Fruit fly (Drosophila melanogaster): Measurements from ENCODE around the gene CG1907.
A peak's percentile ranks its signal among the peaks of the same experiment; 100 is the strongest.

CG1907 gene

DNA sequence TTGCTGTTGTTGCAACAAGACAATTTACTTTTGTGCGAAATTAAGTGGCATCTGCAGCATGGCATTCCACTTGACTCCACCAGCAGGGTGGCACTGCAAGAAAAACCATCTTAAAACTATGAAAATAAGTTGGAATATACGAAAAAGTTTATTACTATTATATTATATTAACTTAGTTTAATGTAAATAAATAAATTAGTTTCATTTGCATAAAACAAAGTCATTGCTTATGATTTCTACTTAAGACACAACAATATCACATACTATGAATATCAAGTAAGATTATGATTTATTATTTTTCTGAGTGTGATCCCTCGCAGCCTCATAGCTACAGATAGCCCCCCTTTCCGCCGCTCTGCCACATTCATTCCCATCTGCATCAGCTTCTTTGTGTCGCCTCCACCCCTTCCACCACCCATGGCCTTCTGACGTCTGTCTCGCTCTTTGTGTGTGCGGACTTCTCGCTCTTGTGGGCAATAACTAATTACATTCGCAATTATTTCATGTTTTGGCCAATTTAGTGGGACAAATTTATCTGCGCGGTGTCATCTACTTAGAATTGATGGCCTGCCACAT, 48.5 kb upstream of the CG1907 start (continued):
- peak; percentile 43 for TF ChIP-seq fd59A (GFP tag; optimal IDR thresholded peaks at IDR 0.05)
- TF ChIP-seq Eip78C (GFP tag): peak; percentile 78
- TF ChIP-seq OdsH (GFP tag; optimal IDR thresholded peaks at IDR 0.05): peak; percentile 11
- TF ChIP-seq CG31627 (GFP tag; optimal IDR thresholded peaks at IDR 0.05): no peak
- TF ChIP-seq CG6163 (GFP tag; IDR thresholded peaks at IDR 0.05): 0 out of 3 replicates have a peak, but pooled peaks have one; percentile 20
- no peak for TF ChIP-seq vri (GFP tag; optimal IDR thresholded peaks at IDR 0.05)
- peak; percentile 8 for TF ChIP-seq CG3919 (GFP tag; optimal IDR thresholded peaks at IDR 0.05)
- TF ChIP-seq CG8632 (GFP tag; optimal IDR thresholded peaks at IDR 0.05): no peak
- peak in 1 of 2 experiments; percentile 25 for TF ChIP-seq salr (GFP tag; optimal IDR thresholded peaks at IDR 0.05)
- TF ChIP-seq cyc (GFP tag; optimal IDR thresholded peaks at IDR 0.05): no peak
- peak; percentile 61 for TF ChIP-seq CG10631 (GFP tag; optimal IDR thresholded peaks at IDR 0.05)
- TF ChIP-seq Lpt (GFP tag; optimal IDR thresholded peaks at IDR 0.05): no peak
- TF ChIP-seq Met (GFP tag; optimal IDR thresholded peaks at IDR 0.05): no peak
- no peak for TF ChIP-seq Eip93F (GFP tag; optimal IDR thresholded peaks at IDR 0.05)
- TF ChIP-seq Hr4 (GFP tag; optimal IDR thresholded peaks at IDR 0.05): no peak
- TF ChIP-seq CG10669 (GFP tag; optimal IDR thresholded peaks at IDR 0.05): peak; percentile 47
- no peak for TF ChIP-seq lz (GFP tag; optimal IDR thresholded peaks at IDR 0.05)

DNA sequence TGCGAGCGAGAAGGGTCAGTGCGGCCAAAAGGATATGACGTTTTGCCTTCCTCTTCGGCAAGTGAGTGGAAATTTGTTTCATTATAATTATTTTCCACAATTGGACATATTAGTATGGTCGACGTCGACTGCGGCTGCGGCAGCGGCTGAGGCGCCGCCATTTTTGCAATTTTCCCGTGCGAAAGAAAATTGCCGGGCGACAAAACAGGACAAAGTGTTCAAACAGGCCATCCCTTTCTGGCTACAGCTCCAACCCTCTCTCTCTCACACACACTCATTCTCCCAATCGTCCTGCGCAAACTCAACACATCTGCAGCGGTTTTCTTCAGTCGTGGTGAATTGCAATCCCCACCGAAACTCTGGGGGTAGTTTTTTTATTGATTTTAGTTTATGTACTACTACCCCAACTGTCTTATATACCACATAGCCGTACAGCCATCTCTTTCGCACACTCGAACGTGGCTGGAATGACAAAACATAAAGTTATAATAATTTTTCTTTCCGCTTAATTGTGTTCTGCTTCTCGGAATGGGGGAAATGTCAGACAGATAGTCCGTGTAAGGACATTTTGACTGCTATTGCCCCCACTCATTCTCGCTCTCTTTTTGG, 46.7 kb upstream of the CG1907 start:
- TF ChIP-seq CG15336 (GFP tag; IDR thresholded peaks at IDR 0.05) (no peak), CG32006 (GFP tag; optimal IDR thresholded peaks at IDR 0.05) (no peak), esn (GFP tag; optimal IDR thresholded peaks at IDR 0.05) (no peak), Met (GFP tag; optimal IDR thresholded peaks at IDR 0.05) (no peak), spab (GFP tag; optimal IDR thresholded peaks at IDR 0.05) (no peak), topi (GFP tag; optimal IDR thresholded peaks at IDR 0.05) (no peak), dac (GFP tag; optimal IDR thresholded peaks at IDR 0.05) (no peak), Blimp-1 (GFP tag; optimal IDR thresholded peaks at IDR 0.05) (no peak), CG11294 (GFP tag; IDR thresholded peaks at IDR 0.05) (no peak), CG8632 (GFP tag; optimal IDR thresholded peaks at IDR 0.05) (no peak), CG3032 (tag; optimal IDR thresholded peaks at IDR 0.05) (no peak), CG6808 (GFP tag; optimal IDR thresholded peaks at IDR 0.05) (no peak), CG6854 (GFP tag; optimal IDR thresholded peaks at IDR 0.05) (no peak), CG11762 (GFP tag; optimal IDR thresholded peaks at IDR 0.05; ENCODE audit: insufficient read depth) (no peak), cyc (GFP tag; optimal IDR thresholded peaks at IDR 0.05) (no peak), acj6 (GFP tag; optimal IDR thresholded peaks at IDR 0.05) (no peak), Sox102F (GFP tag; optimal IDR thresholded peaks at IDR 0.05) (no peak)

DNA sequence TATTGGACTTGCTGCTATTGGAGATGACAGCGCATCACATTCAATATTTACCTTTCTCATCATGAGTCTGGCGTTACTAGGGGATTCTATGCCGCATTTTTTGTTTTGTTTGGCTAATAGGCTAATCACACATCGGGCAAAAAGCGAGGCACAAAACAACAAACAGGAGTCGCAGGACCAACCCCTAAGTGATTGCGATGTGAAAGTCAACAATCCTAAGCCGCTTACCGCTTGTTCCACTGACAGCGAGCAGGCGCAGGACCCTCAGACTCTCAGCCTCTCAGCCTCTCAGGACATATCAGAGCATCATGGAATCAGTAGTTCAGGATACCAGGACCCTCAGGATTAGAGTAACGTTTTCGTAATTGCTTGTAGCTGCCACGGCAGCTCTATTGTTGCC, 42.9 kb upstream of the CG1907 start:
- TF ChIP-seq fkh (GFP tag; optimal IDR thresholded peaks at IDR 0.05) (peak; percentile 48), CG8632 (GFP tag; optimal IDR thresholded peaks at IDR 0.05) (no peak), Eip78C (GFP tag) (no peak), Ets21C (GFP tag; optimal IDR thresholded peaks at IDR 0.05) (no peak)

dm6 chr3R:29581420-29581819, 37.4 kb upstream of the CG1907 start:
- peak; percentile 1 for TF ChIP-seq CG34406 (GFP tag; optimal IDR thresholded peaks at IDR 0.05)
- peak; percentile 72 for TF ChIP-seq Eip78C (GFP tag)
- no peak for TF ChIP-seq pdm3 (GFP tag; optimal IDR thresholded peaks at IDR 0.05)
- TF ChIP-seq CG6276 (GFP tag; optimal IDR thresholded peaks at IDR 0.05): no peak
- TF ChIP-seq CG4318 (GFP tag; optimal IDR thresholded peaks at IDR 0.05): no peak
- TF ChIP-seq Lpt (GFP tag; optimal IDR thresholded peaks at IDR 0.05): no peak
- TF ChIP-seq fd59A (GFP tag; optimal IDR thresholded peaks at IDR 0.05): no peak
- no peak for TF ChIP-seq CG32006 (GFP tag; optimal IDR thresholded peaks at IDR 0.05)
- TF ChIP-seq CG8319 (GFP tag; optimal IDR thresholded peaks at IDR 0.05): no peak
- TF ChIP-seq OdsH (GFP tag; optimal IDR thresholded peaks at IDR 0.05): no peak
- no peak for TF ChIP-seq esn (GFP tag; optimal IDR thresholded peaks at IDR 0.05)
- TF ChIP-seq Ets96B (tag; optimal IDR thresholded peaks at IDR 0.05): peak; percentile 19
- TF ChIP-seq CG1621 (tag; optimal IDR thresholded peaks at IDR 0.05): no peak
- TF ChIP-seq CG6854 (GFP tag; optimal IDR thresholded peaks at IDR 0.05): no peak
- TF ChIP-seq CG6163 (GFP tag; IDR thresholded peaks at IDR 0.05): no peak
- no peak for TF ChIP-seq acj6 (GFP tag; optimal IDR thresholded peaks at IDR 0.05)
- TF ChIP-seq CG6792 (GFP tag; optimal IDR thresholded peaks at IDR 0.05): no peak
- TF ChIP-seq dsx (GFP tag; optimal IDR thresholded peaks at IDR 0.05; ENCODE audit: poor library complexity, severe bottlenecking): no peak
- no peak for TF ChIP-seq CG31627 (GFP tag; optimal IDR thresholded peaks at IDR 0.05)
- no peak for TF ChIP-seq CG9139 (GFP tag; optimal IDR thresholded peaks at IDR 0.05)
- no peak for TF ChIP-seq CG10669 (GFP tag; optimal IDR thresholded peaks at IDR 0.05)
- TF ChIP-seq ss (GFP tag; optimal IDR thresholded peaks at IDR 0.05): no peak
- TF ChIP-seq CG8632 (GFP tag; optimal IDR thresholded peaks at IDR 0.05): no peak
